Worm (Caenorhabditis elegans): ENCODE results near the gene F22B3.8.

F22B3.8 gene

ce11 chrIV:11469698-11470591 is 45.2 kb upstream of the F22B3.8 start, which contains the start of the genes C10C6.13 and wht-2:
Gene C10C6.13 (minus strand): TSS chrIV:11469748.
Gene wht-2 (plus strand): TSS chrIV:11470436.
- no peak for TF ChIP-seq nhr-28 (tag; optimal IDR thresholded peaks at IDR 0.05)
- TF ChIP-seq pqm-1 (tag; optimal IDR thresholded peaks at IDR 0.05), result peak; percentile 62
- peak; percentile 19 for TF ChIP-seq pha-4 (tag; optimal IDR thresholded peaks at IDR 0.05)
- TF ChIP-seq elt-2 (tag; optimal IDR thresholded peaks at IDR 0.05), result peak; percentile 82
- no peak for TF ChIP-seq ceh-28 (tag; optimal IDR thresholded peaks at IDR 0.05)

DNA sequence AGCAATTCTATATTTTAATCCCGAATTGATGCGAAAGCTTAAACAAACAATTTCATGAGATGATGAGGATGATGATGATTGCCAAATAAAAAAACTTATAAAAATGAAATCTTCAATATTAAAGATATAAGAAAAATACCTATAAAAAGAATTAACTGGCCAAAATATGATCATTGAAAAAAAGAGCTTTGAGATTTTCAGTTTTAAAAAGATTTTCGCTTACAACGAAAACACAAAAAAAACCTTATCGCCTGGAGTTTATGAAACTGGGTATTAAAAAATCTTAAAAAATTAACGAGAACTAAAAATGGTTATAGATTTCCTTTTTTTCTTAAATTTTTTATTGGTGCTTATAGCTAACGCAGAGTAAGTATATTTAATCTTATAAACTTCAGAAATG is 42.7 kb upstream of the F22B3.8 start, which contains the start of gene C10C6.7:
C10C6.7 (minus strand) TSS at position 101 of the 400 bp plus-strand sequence.
- TF ChIP-seq aly-2 (tag; optimal IDR thresholded peaks at IDR 0.05) (no peak), pqm-1 (tag; optimal IDR thresholded peaks at IDR 0.05) (no peak), elt-1 (tag; optimal IDR thresholded peaks at IDR 0.05) (no peak), egl-27 (tag; optimal IDR thresholded peaks at IDR 0.05) (no peak), ceh-9 (tag; optimal IDR thresholded peaks at IDR 0.05) (no peak), ZK546.5 (tag; optimal IDR thresholded peaks at IDR 0.05) (no peak)

ce11 chrIV:11465125-11465524 is 40.4 kb upstream of the F22B3.8 start, which contains the start of gene C10C6.3:
Gene C10C6.3 (minus strand): TSS chrIV:11465225.
- no peak for TF ChIP-seq aly-2 (tag; optimal IDR thresholded peaks at IDR 0.05)
- TF ChIP-seq ztf-4 (tag; optimal IDR thresholded peaks at IDR 0.05), result no peak
- no peak for TF ChIP-seq skn-1 (tag; optimal IDR thresholded peaks at IDR 0.05)
- no peak for TF ChIP-seq jun-1 (tag; optimal IDR thresholded peaks at IDR 0.05)
- TF ChIP-seq zag-1 (tag; optimal IDR thresholded peaks at IDR 0.05), result no peak
- no peak for TF ChIP-seq mdl-1 (tag; optimal IDR thresholded peaks at IDR 0.05)
- no peak for TF ChIP-seq nhr-23 (tag; optimal IDR thresholded peaks at IDR 0.05)

ce11 chrIV:11461335-11461734 is 36.6 kb upstream of the F22B3.8 start:
- TF ChIP-seq pha-4 (tag; optimal IDR thresholded peaks at IDR 0.05) (no peak), nhr-28 (tag; optimal IDR thresholded peaks at IDR 0.05) (no peak), hmg-11 (tag; optimal IDR thresholded peaks at IDR 0.05) (no peak), ceh-16 (tag; optimal IDR thresholded peaks at IDR 0.05) (no peak), lsy-12 (tag; optimal IDR thresholded peaks at IDR 0.05) (no peak), zag-1 (tag; optimal IDR thresholded peaks at IDR 0.05) (no peak), nhr-43 (tag; optimal IDR thresholded peaks at IDR 0.05; ENCODE audit: poor library complexity, severe bottlenecking) (no peak), lin-39 (tag; optimal IDR thresholded peaks at IDR 0.05) (peak; percentile 19)

DNA sequence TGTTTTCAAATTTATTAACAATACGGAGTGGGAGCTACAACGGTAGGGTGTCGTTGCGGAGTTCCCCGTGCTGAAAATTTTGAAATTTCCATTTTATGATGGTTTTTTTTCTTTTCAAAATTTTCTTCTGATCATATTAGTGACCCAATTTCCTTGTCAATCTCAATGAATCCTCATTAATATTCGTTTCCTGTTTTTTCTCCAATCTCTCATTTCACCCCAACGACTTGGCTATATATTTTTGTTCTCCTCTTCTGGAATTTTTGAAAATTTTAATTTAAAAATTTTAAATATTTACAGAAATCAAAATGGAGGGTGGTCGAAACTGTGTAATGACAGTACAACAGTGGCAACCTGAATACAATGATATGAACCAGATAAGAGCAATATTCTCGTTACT is 35.0 kb upstream of the F22B3.8 start, which contains the start of gene npr-3:
npr-3 (plus strand) TSS at position 301 of the 400 bp plus-strand sequence.
- TF ChIP-seq R02D3.7 (tag; optimal IDR thresholded peaks at IDR 0.05) (no peak), egl-5 (tag; optimal IDR thresholded peaks at IDR 0.05) (no peak), skn-1 (tag; optimal IDR thresholded peaks at IDR 0.05) (no peak), elt-2 (tag; optimal IDR thresholded peaks at IDR 0.05) (no peak), pha-4 (tag; optimal IDR thresholded peaks at IDR 0.05) (no peak), zag-1 (tag; optimal IDR thresholded peaks at IDR 0.05) (no peak), ceh-9 (tag; optimal IDR thresholded peaks at IDR 0.05) (no peak), ceh-16 (tag; optimal IDR thresholded peaks at IDR 0.05) (no peak), mdl-1 (tag; optimal IDR thresholded peaks at IDR 0.05) (no peak), nhr-11 (tag; optimal IDR thresholded peaks at IDR 0.05) (no peak), egl-27 (tag; optimal IDR thresholded peaks at IDR 0.05) (no peak), unc-39 (tag; optimal IDR thresholded peaks at IDR 0.05) (no peak), hmg-11 (tag; optimal IDR thresholded peaks at IDR 0.05) (no peak), jun-1 (tag; optimal IDR thresholded peaks at IDR 0.05) (no peak), ztf-11 (tag; optimal IDR thresholded peaks at IDR 0.05) (no peak), lsy-12 (tag; optimal IDR thresholded peaks at IDR 0.05) (no peak), nfya-1 (tag; optimal IDR thresholded peaks at IDR 0.05; ENCODE audit: insufficient read depth) (no peak), nhr-28 (tag; optimal IDR thresholded peaks at IDR 0.05) (no peak), pqm-1 (tag; optimal IDR thresholded peaks at IDR 0.05) (no peak)

- TF ChIP-seq R02D3.7 (tag; optimal IDR thresholded peaks at IDR 0.05) (no peak), nfya-1 (tag; optimal IDR thresholded peaks at IDR 0.05; ENCODE audit: insufficient read depth) (peak; percentile 13)
Observed at ce11 chrIV:11458700-11459263, 34.1 kb upstream of the F22B3.8 start.
